Worm (Caenorhabditis elegans): ENCODE measurements around the gene msp-57.
A peak's percentile ranks its signal among the peaks of the same experiment; 100 is the strongest.
"Not testable (repeated sequence)": the region's sequence is repeated elsewhere in the genome, so short reads cannot be mapped to it uniquely, and the experiment has no call there.

Gene msp-57

DNA sequence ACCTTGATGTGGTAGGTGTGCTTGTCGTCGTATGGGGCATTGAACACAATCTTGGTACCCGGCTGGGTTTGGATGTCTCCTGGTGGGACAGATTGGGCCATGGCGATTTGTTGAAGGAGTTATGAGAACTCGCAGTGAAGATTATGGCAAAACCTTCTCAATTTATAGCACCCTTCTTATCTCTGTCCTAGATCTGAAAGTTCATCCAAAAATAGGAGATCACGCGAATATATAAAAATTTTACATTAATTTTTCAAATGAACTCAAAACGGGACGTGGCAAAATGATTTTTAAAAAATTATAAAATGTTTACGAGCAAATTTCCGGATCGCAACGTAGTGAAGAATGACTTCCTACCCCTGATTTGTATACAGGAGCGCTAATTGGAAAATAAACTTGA lies 2.6 kb downstream of the msp-57 start, which contains the start of gene msp-53:
Gene msp-53 (minus strand): TSS at position 101 of the 400 bp plus-strand sequence.
- TF ChIP-seq hlh-1 (tag; optimal IDR thresholded peaks at IDR 0.05); nhr-12 (tag; optimal IDR thresholded peaks at IDR 0.05); unc-62 (GFP tag; optimal IDR thresholded peaks at IDR 0.05): not testable (repeated sequence)

DNA sequence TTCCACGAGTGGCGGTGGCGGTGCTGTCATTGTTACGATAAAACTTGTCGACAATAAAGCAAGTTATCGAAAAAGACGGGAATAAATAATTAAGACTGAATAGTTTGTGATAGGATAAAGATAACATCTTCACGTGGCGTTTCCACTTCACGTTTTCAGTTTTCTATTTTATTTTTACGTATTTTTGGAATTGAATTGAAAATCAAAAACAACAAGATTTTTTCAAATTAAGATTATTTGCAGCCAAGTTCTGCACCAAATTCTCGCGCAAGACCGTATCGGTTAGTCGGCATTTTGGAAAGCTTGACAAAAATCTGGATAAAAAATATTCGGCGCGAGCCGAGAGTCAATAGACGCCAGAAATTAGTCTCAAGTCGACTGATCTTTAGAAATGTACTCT lies 4.5 kb downstream of the msp-57 start, which contains the start of gene ttbk-2.2:
Gene ttbk-2.2 (minus strand): TSS at position 101 of the 400 bp plus-strand sequence.
- TF ChIP-seq ceh-39 (tag; optimal IDR thresholded peaks at IDR 0.05); nhr-2 (tag; optimal IDR thresholded peaks at IDR 0.05); ces-1 (GFP tag; optimal IDR thresholded peaks at IDR 0.05): not testable (repeated sequence)

DNA sequence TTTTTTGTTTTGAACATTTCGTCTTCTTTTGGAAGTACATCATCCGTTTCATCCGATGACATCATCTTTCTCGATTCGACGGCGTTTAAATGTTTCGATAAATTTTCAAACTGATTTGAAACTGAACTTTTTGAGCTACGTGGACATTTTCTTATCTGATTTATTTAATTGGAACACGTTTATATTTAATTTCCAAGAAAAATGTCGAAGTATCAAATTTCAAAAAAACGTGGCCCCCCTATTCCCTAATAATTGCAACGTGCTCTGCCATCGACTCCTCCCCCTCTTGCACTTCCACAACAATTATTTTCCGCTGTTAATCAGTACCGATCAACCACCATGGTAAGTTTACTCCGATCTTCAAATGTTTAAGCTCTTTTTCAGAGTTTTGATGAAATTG lies 6.2 kb downstream of the msp-57 start, which contains the start of the genes R13H9.6 and rmd-6:
Gene R13H9.6 (minus strand): TSS at position 101 of the 400 bp plus-strand sequence.
Gene rmd-6 (plus strand): TSS at position 305 of the 400 bp plus-strand sequence.
- not testable (repeated sequence) for TF ChIP-seq unc-62 (GFP tag; optimal IDR thresholded peaks at IDR 0.05); nhr-237 (tag; optimal IDR thresholded peaks at IDR 0.05); ztf-11 (tag; optimal IDR thresholded peaks at IDR 0.05)

DNA sequence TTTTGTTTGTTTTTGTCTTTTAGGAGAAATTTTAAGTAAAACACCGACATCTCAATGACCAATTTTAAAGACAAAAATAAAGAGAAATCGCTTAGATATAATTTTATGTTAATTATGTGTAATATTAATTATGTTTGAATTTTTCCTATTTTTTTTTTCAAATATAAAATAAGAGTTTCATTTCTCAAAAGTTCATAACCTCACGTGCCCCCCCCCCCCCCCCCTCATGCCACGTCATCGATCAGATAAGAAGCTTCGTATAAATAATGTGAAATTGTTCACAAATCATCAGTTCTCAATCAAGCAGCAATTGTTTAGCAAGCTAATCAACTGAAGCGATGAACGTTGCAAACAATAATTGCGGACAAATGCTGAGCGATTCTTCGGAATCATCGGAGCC lies 8.2 kb downstream of the msp-57 start, which contains the start of gene C02B10.6:
Gene C02B10.6 (plus strand): TSS at position 301 of the 400 bp plus-strand sequence.
- TF ChIP-seq mls-2, nhr-76, nhr-12 (tag; optimal IDR thresholded peaks at IDR 0.05): not testable (repeated sequence)

DNA sequence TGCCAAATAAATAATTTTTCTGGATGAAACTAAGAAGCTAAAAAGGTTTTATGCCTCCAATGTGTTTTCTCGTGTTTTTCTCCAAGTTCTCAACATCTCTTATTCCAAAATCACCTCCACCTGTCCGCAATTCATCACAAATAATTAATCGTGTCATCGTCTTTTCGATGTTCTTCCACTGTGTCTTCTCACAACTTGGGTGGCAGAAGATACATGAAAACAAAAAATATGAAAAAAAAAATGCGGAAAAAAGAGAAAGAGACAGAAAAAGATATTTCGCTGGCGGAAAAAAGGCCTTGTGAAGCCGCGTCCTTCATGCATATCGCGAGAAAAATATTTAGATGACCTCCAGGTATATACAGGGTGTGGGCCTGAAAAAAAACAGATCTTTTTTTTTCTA lies 11.5 kb downstream of the msp-57 start:
- TF ChIP-seq unc-62 (GFP tag; optimal IDR thresholded peaks at IDR 0.05) (no peak), unc-39 (tag; optimal IDR thresholded peaks at IDR 0.05) (no peak), ztf-11 (tag; optimal IDR thresholded peaks at IDR 0.05) (no peak), elt-3 (tag; optimal IDR thresholded peaks at IDR 0.05) (no peak), blmp-1 (tag; optimal IDR thresholded peaks at IDR 0.05) (no peak), bed-3 (GFP tag; optimal IDR thresholded peaks at IDR 0.05) (no peak), nhr-237 (tag; optimal IDR thresholded peaks at IDR 0.05) (no peak), lsy-2 (tag; optimal IDR thresholded peaks at IDR 0.05) (no peak), lin-13 (tag; optimal IDR thresholded peaks at IDR 0.05) (no peak), elt-1 (tag; optimal IDR thresholded peaks at IDR 0.05; ENCODE audit: borderline replicate concordance, insufficient read depth) (no peak), zip-8 (tag; optimal IDR thresholded peaks at IDR 0.05) (no peak), ces-1 (GFP tag; optimal IDR thresholded peaks at IDR 0.05) (no peak), sptf-1 (tag; optimal IDR thresholded peaks at IDR 0.05) (no peak), M03D4.4 (tag; optimal IDR thresholded peaks at IDR 0.05) (no peak)

DNA sequence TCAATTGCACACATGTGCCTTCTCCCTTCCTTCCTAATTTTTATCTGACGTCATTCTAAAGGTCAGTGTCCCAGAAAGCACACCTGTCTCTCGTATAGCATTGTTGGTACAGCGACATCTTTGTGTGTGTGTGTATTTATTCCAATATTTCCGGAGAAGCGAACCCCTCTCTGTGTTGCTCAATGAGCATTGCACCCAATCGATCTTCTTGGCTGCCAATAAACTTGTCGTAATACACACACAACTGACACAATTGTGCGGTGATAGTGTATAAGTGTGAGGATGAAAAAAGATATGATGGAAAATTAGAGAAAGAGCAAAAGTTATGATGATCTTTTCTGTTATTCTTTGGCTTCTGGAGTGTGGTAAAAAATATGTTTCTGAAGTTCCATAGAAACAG lies 14.2 kb downstream of the msp-57 start:
- TF ChIP-seq sptf-1 (tag; optimal IDR thresholded peaks at IDR 0.05) (no peak), nhr-12 (tag; optimal IDR thresholded peaks at IDR 0.05) (no peak), ceh-39 (tag; optimal IDR thresholded peaks at IDR 0.05) (peak; percentile 26), hlh-1 (tag; optimal IDR thresholded peaks at IDR 0.05) (peak; percentile 74), nhr-2 (tag; optimal IDR thresholded peaks at IDR 0.05) (peak; percentile 48), unc-62 (GFP tag; optimal IDR thresholded peaks at IDR 0.05) (peak; percentile 62), lin-32 (GFP tag; optimal IDR thresholded peaks at IDR 0.05) (peak; percentile 36), zip-8 (tag; optimal IDR thresholded peaks at IDR 0.05) (peak; percentile 45), lin-13 (tag; optimal IDR thresholded peaks at IDR 0.05) (no peak), mls-2 (tag; optimal IDR thresholded peaks at IDR 0.05) (no peak)

DNA sequence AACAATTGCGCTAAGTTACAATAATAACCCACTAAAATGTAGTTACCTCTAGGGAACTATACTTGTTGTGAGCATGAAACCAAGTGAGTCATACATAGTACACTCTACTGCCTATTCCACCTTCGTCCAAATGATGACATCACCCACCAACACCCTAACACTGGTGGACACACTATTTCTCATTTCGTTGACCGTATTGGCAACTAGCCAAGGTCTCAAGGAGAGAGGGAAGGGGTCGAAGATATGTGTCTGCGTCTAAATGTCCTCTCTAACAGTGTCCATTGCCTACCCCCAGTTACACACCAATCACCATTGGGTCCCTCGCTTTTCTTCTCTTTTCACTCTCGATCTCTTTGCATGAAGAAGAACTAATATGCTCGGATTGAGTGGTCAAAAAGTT lies 15.5 kb downstream of the msp-57 start:
- TF ChIP-seq mep-1 (tag; optimal IDR thresholded peaks at IDR 0.05) (peak; percentile 31), drap-1 (GFP tag; optimal IDR thresholded peaks at IDR 0.05) (peak; percentile 9), hlh-1 (tag; optimal IDR thresholded peaks at IDR 0.05) (peak; percentile 5), unc-120 (tag; optimal IDR thresholded peaks at IDR 0.05; ENCODE audit: poor library complexity, severe bottlenecking) (peak; percentile 21), mab-5 (tag; optimal IDR thresholded peaks at IDR 0.05) (no peak), unc-39 (tag; optimal IDR thresholded peaks at IDR 0.05) (no peak), sptf-1 (tag; optimal IDR thresholded peaks at IDR 0.05) (no peak), ceh-43 (GFP tag; optimal IDR thresholded peaks at IDR 0.05) (no peak), ceh-83 (GFP tag; optimal IDR thresholded peaks at IDR 0.05) (no peak), lin-32 (GFP tag; optimal IDR thresholded peaks at IDR 0.05) (no peak), zip-8 (tag; optimal IDR thresholded peaks at IDR 0.05) (peak; percentile 28), cnd-1 (tag; optimal IDR thresholded peaks at IDR 0.05) (peak; percentile 37), nhr-2 (tag; optimal IDR thresholded peaks at IDR 0.05) (peak; percentile 53), elt-3 (tag; optimal IDR thresholded peaks at IDR 0.05) (no peak), nhr-76 (tag; optimal IDR thresholded peaks at IDR 0.05) (no peak), unc-62 (GFP tag; optimal IDR thresholded peaks at IDR 0.05) (peak; percentile 4), mls-2 (tag; optimal IDR thresholded peaks at IDR 0.05) (peak; percentile 33), M03D4.4 (tag; optimal IDR thresholded peaks at IDR 0.05) (peak; percentile 43), nhr-12 (tag; optimal IDR thresholded peaks at IDR 0.05) (no peak), ham-2 (GFP tag; optimal IDR thresholded peaks at IDR 0.05) (peak; percentile 59)

All from whole organism, mixed stage, embryonic.